Fruit fly (Drosophila melanogaster): ENCODE data around the gene caps.

caps gene

dm6 chr3L:13227594-13228501 lies 644 bp upstream of the caps start:
- no peak for TF ChIP-seq CG3032 (tag; optimal IDR thresholded peaks at IDR 0.05)
- no peak for TF ChIP-seq CG8319 (GFP tag; optimal IDR thresholded peaks at IDR 0.05)
- TF ChIP-seq CG6276 (GFP tag; optimal IDR thresholded peaks at IDR 0.05) = peak; percentile 22
- TF ChIP-seq CG8119 (GFP tag; IDR thresholded peaks at IDR 0.05) = 0 out of 3 replicates have a peak, but pooled peaks have one; percentile 20
- no peak for TF ChIP-seq Ets21C (GFP tag; optimal IDR thresholded peaks at IDR 0.05)
- TF ChIP-seq fkh (GFP tag; optimal IDR thresholded peaks at IDR 0.05) = peak; percentile 62
- peak; percentile 35; the same call in 1 of the 3 replicates for TF ChIP-seq CG6163 (GFP tag; IDR thresholded peaks at IDR 0.05)
- TF ChIP-seq eg (GFP tag; IDR thresholded peaks at IDR 0.05) = peak; percentile 62; the same call in 2 of the 3 replicates
- TF ChIP-seq Lpt (GFP tag; optimal IDR thresholded peaks at IDR 0.05) = no peak

dm6 chr3L:13231189-13231588 lies 2.7 kb downstream of the caps start:
- TF ChIP-seq Ets21C (GFP tag; optimal IDR thresholded peaks at IDR 0.05) = no peak
- no peak for TF ChIP-seq Eip78C (GFP tag)
- no peak for TF ChIP-seq CG34406 (GFP tag; optimal IDR thresholded peaks at IDR 0.05)
- TF ChIP-seq CG11294 (GFP tag; IDR thresholded peaks at IDR 0.05) = no peak
- TF ChIP-seq Lpt (GFP tag; optimal IDR thresholded peaks at IDR 0.05) = no peak
- no peak for TF ChIP-seq Blimp-1 (GFP tag; optimal IDR thresholded peaks at IDR 0.05)
- no peak for TF ChIP-seq Sox15 (GFP tag; optimal IDR thresholded peaks at IDR 0.05)
- TF ChIP-seq Sox102F (GFP tag; optimal IDR thresholded peaks at IDR 0.05) = no peak
- no peak for TF ChIP-seq lz (GFP tag; optimal IDR thresholded peaks at IDR 0.05)
- no peak for TF ChIP-seq spab (GFP tag; optimal IDR thresholded peaks at IDR 0.05)
- no peak for TF ChIP-seq Ets96B (tag; optimal IDR thresholded peaks at IDR 0.05)
- TF ChIP-seq Hr39 (GFP tag; optimal IDR thresholded peaks at IDR 0.05) = no peak
- no peak for TF ChIP-seq Met (GFP tag; optimal IDR thresholded peaks at IDR 0.05)
- TF ChIP-seq fkh (GFP tag; optimal IDR thresholded peaks at IDR 0.05) = no peak

- no peak for TF ChIP-seq acj6 (GFP tag; optimal IDR thresholded peaks at IDR 0.05)
- peak; percentile 3 for TF ChIP-seq CG8632 (GFP tag; optimal IDR thresholded peaks at IDR 0.05)
- no peak for TF ChIP-seq Smox (GFP tag; optimal IDR thresholded peaks at IDR 0.05)
- TF ChIP-seq CG6163 (GFP tag; IDR thresholded peaks at IDR 0.05) = no peak
- peak; percentile 10 for TF ChIP-seq CG32006 (GFP tag; optimal IDR thresholded peaks at IDR 0.05)
- TF ChIP-seq Ets21C (GFP tag; optimal IDR thresholded peaks at IDR 0.05) = no peak
- TF ChIP-seq CG3919 (GFP tag; optimal IDR thresholded peaks at IDR 0.05) = peak; percentile 1
- peak; percentile 19 for TF ChIP-seq pdm3 (GFP tag; optimal IDR thresholded peaks at IDR 0.05)
- peak; percentile 43 for TF ChIP-seq Eip78C (GFP tag)
- TF ChIP-seq svp (GFP tag) = peak; percentile 52
- peak in 1 of 2 experiments; percentile 21 for TF ChIP-seq salr (GFP tag; optimal IDR thresholded peaks at IDR 0.05)
- peak; percentile 91 for TF ChIP-seq fkh (GFP tag; optimal IDR thresholded peaks at IDR 0.05)
- peak; percentile 26; the same call in 1 of the 3 replicates for TF ChIP-seq eg (GFP tag; IDR thresholded peaks at IDR 0.05)
- peak; percentile 28 for TF ChIP-seq CG6808 (GFP tag; optimal IDR thresholded peaks at IDR 0.05)
- TF ChIP-seq CG10669 (GFP tag; optimal IDR thresholded peaks at IDR 0.05) = peak; percentile 4
- TF ChIP-seq CG10631 (GFP tag; optimal IDR thresholded peaks at IDR 0.05) = peak; percentile 28
- TF ChIP-seq spab (GFP tag; optimal IDR thresholded peaks at IDR 0.05) = peak; percentile 19
- TF ChIP-seq CG9139 (GFP tag; optimal IDR thresholded peaks at IDR 0.05) = peak; percentile 5
- no peak for TF ChIP-seq dsx (GFP tag; optimal IDR thresholded peaks at IDR 0.05; ENCODE audit: poor library complexity, severe bottlenecking)
- TF ChIP-seq CG6792 (GFP tag; optimal IDR thresholded peaks at IDR 0.05) = no peak
- TF ChIP-seq CG34406 (GFP tag; optimal IDR thresholded peaks at IDR 0.05) = peak; percentile 16
- TF ChIP-seq Sox14 (GFP tag; optimal IDR thresholded peaks at IDR 0.05) = peak; percentile 60
- peak; percentile 16 for TF ChIP-seq CG1621 (tag; optimal IDR thresholded peaks at IDR 0.05)
- no peak for TF ChIP-seq CG7368 (GFP tag; optimal IDR thresholded peaks at IDR 0.05)
- no peak for TF ChIP-seq net (GFP tag; optimal IDR thresholded peaks at IDR 0.05)
- no peak for TF ChIP-seq Eip93F (GFP tag; optimal IDR thresholded peaks at IDR 0.05)
- peak in 1 of 2 experiments; percentile 17 for TF ChIP-seq ss (GFP tag; optimal IDR thresholded peaks at IDR 0.05)
Measured at dm6 chr3L:13232747-13233146, 4.3 kb downstream of the caps start.
